Worm (Caenorhabditis elegans) whole organism, L4 larva: ENCODE data around the gene ima-1.

ENCODE experiments used
- F10B5.3 ChIP-seq: sonication (generic microtip); optimal IDR thresholded peaks from 2 replicates; lab custom pipeline; 2016; ENCODE audit warnings: mild to moderate bottlenecking, missing genetic modification characterization, missing compliant biosample characterization
- F37D6.2 ChIP-seq: sonication (generic microtip); optimal IDR thresholded peaks from 2 replicates; lab custom pipeline; 2016; ENCODE audit warnings: mild to moderate bottlenecking, missing genetic modification characterization, missing compliant biosample characterization
- Y105C5A.15 ChIP-seq: fragments of 200-800 bp; sonication (Bioruptor generic); IDR thresholded peaks from 2 replicates; pipeline ENCODE4 v1.3.6; 2022; ENCODE audit warnings: missing genetic modification characterization, missing compliant biosample characterization
- Y75B8A.6 ChIP-seq: fragments of 200-800 bp; sonication (Bioruptor generic); IDR thresholded peaks from 2 replicates; pipeline ENCODE4 v1.3.6; 2022; ENCODE audit warnings: missing genetic modification reagents, missing genetic modification characterization, missing compliant biosample characterization
- ZK337.2 ChIP-seq: fragments of 200-800 bp; sonication (Bioruptor generic); IDR thresholded peaks from 2 replicates; pipeline ENCODE4 v1.3.6; 2022; ENCODE audit warnings: missing genetic modification reagents, missing genetic modification characterization, missing compliant biosample characterization
- ZK546.5 ChIP-seq, 2 experiments: sonication (generic microtip); optimal IDR thresholded peaks; 2 replicates each; lab custom pipeline; 2017; ENCODE audit warnings: missing biosample characterization in 2 of 2, missing genetic modification characterization in 2 of 2
- ama-1 ChIP-seq: fragments of 150-350 bp; optimal IDR thresholded peaks from 2 replicates; lab custom pipeline; 2014; ENCODE audit warnings: inconsistent platforms, mixed read lengths
- ceh-20 ChIP-seq: fragments of 200-800 bp; sonication (Bioruptor generic); IDR thresholded peaks from 2 replicates; pipeline ENCODE4 v1.3.6; 2022; ENCODE audit warnings: missing genetic modification reagents, missing genetic modification characterization, missing compliant biosample characterization
- ceh-62 ChIP-seq: sonication (generic microtip); optimal IDR thresholded peaks from 2 replicates; lab custom pipeline; 2017; ENCODE audit warnings: missing biosample characterization, missing genetic modification characterization
- ceh-82 ChIP-seq: sonication (generic microtip); optimal IDR thresholded peaks from 2 replicates; lab custom pipeline; 2017; ENCODE audit warnings: missing biosample characterization, missing genetic modification characterization
- daf-16 ChIP-seq, 3 experiments: sonication (generic microtip); optimal IDR thresholded peaks; 2 replicates each; lab custom pipeline; 2016 to 2017; ENCODE audit warnings: missing genetic modification characterization in 3 of 3, missing genetic modification reagents in 3 of 3, mild to moderate bottlenecking in 2 of 3, missing compliant biosample characterization in 2 of 3, missing biosample characterization in 1 of 3, moderate library complexity in 1 of 3
- daf-8 ChIP-seq: fragments of 200-800 bp; sonication (Bioruptor generic); IDR thresholded peaks from 2 replicates; pipeline ENCODE4 v1.3.6; 2022; ENCODE audit warnings: missing genetic modification characterization, missing compliant biosample characterization
- dmd-8 ChIP-seq: fragments of 200-800 bp; sonication (Bioruptor generic); IDR thresholded peaks from 2 replicates; pipeline ENCODE4 v1.3.6; 2022; ENCODE audit warnings: missing genetic modification characterization, missing compliant biosample characterization
- egl-27 ChIP-seq: sonication (generic microtip); optimal IDR thresholded peaks from 3 replicates; lab custom pipeline; 2017; ENCODE audit warnings: missing biosample characterization, missing genetic modification reagents, missing genetic modification characterization
- hlh-11 ChIP-seq: fragments of 200-800 bp; sonication (Bioruptor generic); optimal IDR thresholded peaks from 2 replicates; lab custom pipeline; 2018; ENCODE audit warnings: mild to moderate bottlenecking, missing genetic modification characterization, missing compliant biosample characterization
- hmg-1.1 ChIP-seq: fragments of 200-800 bp; sonication (Bioruptor generic); IDR thresholded peaks from 2 replicates; pipeline ENCODE4 v1.3.6; 2022; ENCODE audit warnings: missing genetic modification reagents, missing genetic modification characterization, missing compliant biosample characterization
- lim-7 ChIP-seq: fragments of 200-800 bp; sonication (Bioruptor generic); IDR thresholded peaks from 2 replicates; pipeline ENCODE4 v1.3.6; 2022; ENCODE audit warnings: missing genetic modification characterization, missing compliant biosample characterization
- lin-38 ChIP-seq: fragments of 200-800 bp; sonication (Bioruptor generic); IDR thresholded peaks from 2 replicates; pipeline ENCODE4 v1.3.6; 2022; ENCODE audit warnings: missing genetic modification reagents, missing genetic modification characterization, missing compliant biosample characterization
- mdl-1 ChIP-seq, 2 experiments: fragments of 150-350 bp in 1 of 2; sonication (generic microtip) in 1 of 2; optimal IDR thresholded peaks; 2 replicates each; lab custom pipeline; 2014 to 2017; ENCODE audit warnings: missing biosample characterization in 2 of 2, missing genetic modification characterization in 2 of 2
- mxl-2 ChIP-seq: fragments of 200-800 bp; sonication (Bioruptor generic); conservative IDR thresholded peaks from 2 replicates; pipeline ENCODE4 v1.3.6; 2022; ENCODE audit warnings: missing genetic modification reagents, missing genetic modification characterization, missing compliant biosample characterization
- nhr-11 ChIP-seq: fragments of 150-350 bp; optimal IDR thresholded peaks from 2 replicates; lab custom pipeline; 2014; ENCODE audit warnings: missing biosample characterization, missing genetic modification characterization
- nhr-25 ChIP-seq: sonication (generic microtip); optimal IDR thresholded peaks from 2 replicates; lab custom pipeline; 2017; ENCODE audit warnings: missing genetic modification characterization, mild to moderate bottlenecking, missing compliant biosample characterization, antibody characterized with exemption, moderate library complexity, borderline replicate concordance; ENCODE audit not compliant: insufficient read depth
- nhr-28 ChIP-seq: fragments of 150-350 bp; optimal IDR thresholded peaks from 2 replicates; lab custom pipeline; 2014; ENCODE audit warnings: missing biosample characterization, missing genetic modification characterization
- php-3 ChIP-seq: fragments of 200-800 bp; sonication (Bioruptor generic); IDR thresholded peaks from 2 replicates; pipeline ENCODE4 v1.3.6; 2022; ENCODE audit warnings: missing genetic modification reagents, missing genetic modification characterization, missing compliant biosample characterization
- pqm-1 ChIP-seq: sonication (generic microtip); optimal IDR thresholded peaks from 2 replicates; lab custom pipeline; 2017; ENCODE audit warnings: missing biosample characterization, missing genetic modification characterization
- snpc-4 ChIP-seq: fragments of 150-350 bp; optimal IDR thresholded peaks from 2 replicates; lab custom pipeline; 2014; ENCODE audit warnings: missing biosample characterization, missing genetic modification characterization
- tag-97 ChIP-seq: fragments of 200-800 bp; sonication (Bioruptor generic); IDR thresholded peaks from 2 replicates; pipeline ENCODE4 v1.3.6; 2022; ENCODE audit warnings: missing genetic modification characterization, missing compliant biosample characterization
- unc-62 ChIP-seq, 3 experiments: fragments of 150-350 bp in 1 of 3; sonication (generic microtip); optimal IDR thresholded peaks in 2 of 3; peaks in 1 of 3; 1 replicate in 1 of 3; 2 replicates in 2 of 3; lab custom pipeline; 2014 to 2017; ENCODE audit warnings: missing biosample characterization in 3 of 3, missing genetic modification characterization in 3 of 3, missing genetic modification reagents in 3 of 3, missing genotype in 1 of 3
- zfp-3 ChIP-seq: fragments of 200-800 bp; sonication (Bioruptor generic); conservative IDR thresholded peaks from 2 replicates; pipeline ENCODE4 v1.3.6; 2022; ENCODE audit warnings: missing genetic modification reagents, missing genetic modification characterization, missing compliant biosample characterization
- ztf-7 ChIP-seq: fragments of 150-350 bp; optimal IDR thresholded peaks from 2 replicates; lab custom pipeline; 2014; ENCODE audit warnings: missing biosample characterization, missing genetic modification characterization

The ima-1 gene

DNA sequence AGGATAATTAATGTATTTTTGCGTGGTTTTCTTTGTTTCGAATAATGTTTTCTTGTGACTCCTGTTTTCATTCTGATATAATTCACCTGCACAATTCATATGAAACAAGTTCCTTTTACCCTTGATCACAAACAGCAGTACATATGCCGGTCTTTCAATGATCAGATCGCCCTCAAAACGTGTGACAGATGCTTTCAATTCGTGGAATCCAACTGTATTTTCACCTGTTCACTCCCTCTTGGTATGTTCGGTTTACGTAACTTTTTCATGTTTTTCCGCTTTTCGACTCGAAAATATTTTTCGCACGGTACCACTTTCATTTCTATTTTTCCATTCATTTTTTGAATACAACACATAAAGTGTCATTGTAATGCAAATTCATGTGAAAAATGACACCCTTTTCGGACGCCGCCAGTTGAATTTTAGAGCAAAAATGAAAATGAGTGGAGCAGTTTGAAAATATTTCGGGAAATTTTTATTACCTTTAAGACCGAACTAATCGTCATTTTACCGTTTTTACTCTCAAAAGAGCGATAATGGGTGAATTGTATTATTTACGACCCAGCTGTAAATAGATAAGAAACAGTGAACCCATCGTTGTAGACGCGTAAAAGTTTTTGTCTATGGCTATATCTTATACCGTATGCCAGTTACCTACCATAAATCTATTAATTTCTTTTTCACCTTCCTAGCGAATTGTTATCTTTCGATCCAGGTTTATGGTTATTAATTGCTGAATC, 37.5 kb upstream of the ima-1 start, which contains the start of gene K10D6.4:
TSS of gene K10D6.4 (plus strand) at position 100 of the 740 bp plus-strand sequence.
- TF ChIP-seq zfp-3 (GFP tag; lab: Robert Waterston, UW): no peak
- TF ChIP-seq hlh-11 (tag; lab: Kevin White, UChicago): peak; percentile 22
- peak; percentile 90 for TF ChIP-seq php-3 (GFP tag; lab: Robert Waterston, UW)
- TF ChIP-seq pqm-1 (tag; lab: Kevin White, UChicago): peak; percentile 59
- TF ChIP-seq nhr-11: no peak
- no peak for TF ChIP-seq dmd-8
- TF ChIP-seq lim-7 (GFP tag; lab: Robert Waterston, UW): no peak
- no peak for TF ChIP-seq daf-16 (GFP tag; optimal IDR thresholded peaks at IDR 0.05; lab: Kevin White, UChicago)
- TF ChIP-seq daf-16 (tag; optimal IDR thresholded peaks at IDR 0.05; lab: Kevin White, UChicago): peak; percentile 47
- 0 out of 2 replicates have a peak, but pooled peaks have one; percentile 53 for TF ChIP-seq ceh-20 (GFP tag; lab: Robert Waterston, UW)
- TF ChIP-seq nhr-28 (tag; lab: Kevin White, UChicago): peak; percentile 60
- TF ChIP-seq lin-38: no peak
- no peak for TF ChIP-seq F10B5.3 (tag; lab: Kevin White, UChicago)
- no peak for TF ChIP-seq mdl-1 (tag; optimal IDR thresholded peaks at IDR 0.05; lab: Kevin White, UChicago)
- TF ChIP-seq snpc-4 (tag; lab: Kevin White, UChicago): no peak

DNA sequence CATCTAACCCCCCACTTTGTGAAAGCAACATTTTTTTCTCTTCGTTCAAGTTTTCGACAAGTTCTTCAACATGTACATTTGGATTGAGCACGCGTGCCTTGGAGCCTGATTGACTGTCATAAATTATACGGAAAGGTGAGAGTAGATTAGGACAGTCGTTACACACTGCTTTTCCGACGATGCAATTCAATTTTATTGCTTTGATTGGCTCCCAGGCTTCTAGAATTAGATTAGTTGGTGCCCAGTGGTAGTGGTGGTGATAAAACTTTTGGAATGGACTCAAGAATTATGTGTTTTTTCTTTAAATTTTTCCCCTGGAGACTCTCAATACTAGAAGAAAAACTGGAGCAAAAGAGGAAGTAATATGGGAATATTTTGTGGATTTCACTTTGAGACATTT, 35.0 kb upstream of the ima-1 start:
- TF ChIP-seq unc-62 (GFP tag; optimal IDR thresholded peaks at IDR 0.05 in 1 of 2; lab: Kevin White, UChicago): peak in 1 of 2 experiments; percentile 58
- TF ChIP-seq unc-62 (tag; optimal IDR thresholded peaks at IDR 0.05; lab: Kevin White, UChicago): no peak
- TF ChIP-seq mxl-2 (GFP tag; lab: Robert Waterston, UW): no peak

DNA sequence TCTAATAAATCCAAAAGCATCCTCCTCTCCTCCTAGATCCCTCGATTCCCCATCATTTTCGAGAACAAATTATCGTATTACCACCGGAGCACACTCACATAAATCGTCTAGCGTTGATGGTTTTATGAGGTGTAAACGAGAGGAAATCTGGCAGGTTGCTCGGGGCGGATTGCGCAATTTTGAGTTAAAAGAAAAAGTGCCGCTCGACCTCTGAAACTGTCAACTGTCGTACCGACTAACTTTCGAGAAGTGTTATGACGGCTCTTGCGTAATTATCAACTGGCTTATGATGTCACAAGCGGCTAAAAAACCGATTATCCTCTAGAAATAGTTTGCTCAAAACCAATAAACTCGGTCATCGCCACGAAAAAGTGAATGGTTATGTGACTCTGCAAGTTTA, 33.0 kb upstream of the ima-1 start:
- TF ChIP-seq nhr-25 (tag; lab: Kevin White, UChicago): no peak
- TF ChIP-seq hmg-1.1 (GFP tag; lab: Robert Waterston, UW): no peak
- TF ChIP-seq tag-97 (GFP tag; lab: Robert Waterston, UW): no peak
- TF ChIP-seq Y75B8A.6 (GFP tag; lab: Robert Waterston, UW): no peak
- TF ChIP-seq Y105C5A.15 (GFP tag; lab: Robert Waterston, UW): no peak
- no peak for TF ChIP-seq daf-8 (GFP tag; lab: Robert Waterston, UW)
- TF ChIP-seq ceh-62 (tag; lab: Kevin White, UChicago): no peak

DNA sequence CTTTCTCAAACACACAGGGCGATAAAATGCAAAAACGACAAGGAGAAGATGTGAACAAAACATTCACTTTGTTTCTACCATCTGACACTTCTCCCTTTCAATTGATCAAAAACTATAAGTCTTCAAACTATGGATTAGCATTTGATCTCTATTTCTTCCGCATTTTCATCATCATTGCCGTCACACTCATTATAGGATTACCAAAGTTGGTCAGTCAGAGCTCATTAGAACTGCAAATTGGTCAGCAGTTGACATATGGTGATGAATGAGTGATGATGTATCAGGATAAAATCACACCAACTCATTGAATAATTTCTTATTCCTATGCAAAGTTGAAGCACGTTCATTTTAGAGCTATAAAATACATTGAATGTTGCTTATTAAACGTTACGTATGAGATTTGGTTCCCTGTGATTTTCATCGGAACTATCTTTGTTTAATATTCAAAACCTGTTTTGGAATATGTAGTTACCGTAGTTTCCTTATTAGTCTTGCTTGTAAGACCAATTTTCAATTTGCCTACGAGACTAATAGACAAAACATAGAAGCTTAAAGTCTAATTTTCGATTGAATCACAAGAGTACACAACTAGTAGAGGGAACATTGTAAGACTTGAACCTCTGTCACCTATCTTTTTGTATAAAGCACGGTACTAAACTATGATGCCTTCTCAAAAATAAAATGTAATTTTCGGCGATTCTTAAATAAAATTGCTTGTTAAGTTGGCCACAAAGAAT, 29.9 kb upstream of the ima-1 start:
- TF ChIP-seq unc-62 (GFP tag; optimal IDR thresholded peaks at IDR 0.05 in 1 of 2; lab: Kevin White, UChicago): peak in 1 of 2 experiments; percentile 92
- no peak for TF ChIP-seq unc-62 (tag; optimal IDR thresholded peaks at IDR 0.05; lab: Kevin White, UChicago)
- TF ChIP-seq ama-1 (lab: Kevin White, UChicago): no peak
- TF ChIP-seq ztf-7: no peak
- TF ChIP-seq pqm-1 (tag; lab: Kevin White, UChicago): no peak

DNA sequence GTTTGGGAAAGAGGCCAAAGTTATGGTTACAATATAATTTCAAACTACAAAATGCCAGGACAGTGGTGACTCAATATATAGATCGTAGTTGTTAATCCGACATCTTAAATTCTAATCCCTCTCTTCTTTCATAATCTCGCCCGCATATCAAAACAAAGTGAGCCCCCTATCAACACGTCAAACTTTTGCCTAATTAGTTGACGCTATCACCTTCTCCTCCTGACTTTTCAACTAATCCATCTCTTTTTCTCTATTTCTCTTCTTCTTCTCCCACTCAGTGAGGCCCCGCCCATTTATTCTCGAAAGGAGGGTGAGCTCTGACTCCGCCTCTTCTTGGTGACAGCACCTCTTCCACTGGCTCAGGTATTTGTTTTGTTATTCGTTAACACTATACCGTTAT, 28.2 kb upstream of the ima-1 start:
- TF ChIP-seq unc-62 (GFP tag; optimal IDR thresholded peaks at IDR 0.05 in 1 of 2; lab: Kevin White, UChicago): peak in 1 of 2 experiments; percentile 44
- no peak for TF ChIP-seq unc-62 (tag; optimal IDR thresholded peaks at IDR 0.05; lab: Kevin White, UChicago)
- TF ChIP-seq F37D6.2 (tag; lab: Kevin White, UChicago): no peak
- no peak for TF ChIP-seq ceh-82 (tag; lab: Kevin White, UChicago)
- TF ChIP-seq egl-27 (tag; lab: Kevin White, UChicago): no peak
- no peak for TF ChIP-seq ZK546.5 (tag; optimal IDR thresholded peaks at IDR 0.05; lab: Kevin White, UChicago)
- no peak for TF ChIP-seq ZK337.2 (GFP tag; lab: Robert Waterston, UW)
